Worm (Caenorhabditis elegans) whole organism, L2 larva: ENCODE results near the gene BE0003N10.6.

Experiments
- ZK546.5 ChIP-seq: sonication (generic microtip); optimal IDR thresholded peaks from 2 replicates; lab custom pipeline; 2017; ENCODE audit warnings: missing biosample characterization, missing genetic modification characterization
- blmp-1 ChIP-seq: sonication (generic microtip); optimal IDR thresholded peaks from 2 replicates; lab custom pipeline; 2017; ENCODE audit warnings: missing genetic modification characterization, mild to moderate bottlenecking, missing compliant biosample characterization, antibody characterized with exemption, moderate library complexity; ENCODE audit not compliant: insufficient read depth
- ceh-16 ChIP-seq: fragments of 150-350 bp; optimal IDR thresholded peaks from 2 replicates; lab custom pipeline; 2014; ENCODE audit warnings: missing biosample characterization, missing genetic modification characterization
- elt-3 ChIP-seq: sonication (generic microtip); optimal IDR thresholded peaks from 2 replicates; lab custom pipeline; 2017; ENCODE audit warnings: missing biosample characterization, missing genetic modification characterization
- lin-13 ChIP-seq: fragments of 150-350 bp; optimal IDR thresholded peaks from 2 replicates; lab custom pipeline; 2014; ENCODE audit warnings: missing biosample characterization, missing genetic modification reagents, missing genetic modification characterization
- lin-39 ChIP-seq: fragments of 150-350 bp; optimal IDR thresholded peaks from 2 replicates; lab custom pipeline; 2014; ENCODE audit warnings: missing biosample characterization, missing genetic modification reagents, missing genetic modification characterization
- lsy-2 ChIP-seq, 2 experiments: fragments of 150-350 bp in 1 of 2; sonication (generic microtip) in 1 of 2; optimal IDR thresholded peaks; 2 replicates each; lab custom pipeline; 2014 to 2017; ENCODE audit warnings: missing biosample characterization in 2 of 2, missing genetic modification characterization in 2 of 2
- nhr-10 ChIP-seq: sonication (generic microtip); optimal IDR thresholded peaks from 2 replicates; lab custom pipeline; 2017; ENCODE audit warnings: missing biosample characterization, missing genetic modification characterization
- nhr-12 ChIP-seq: fragments of 150-350 bp; optimal IDR thresholded peaks from 2 replicates; lab custom pipeline; 2014; ENCODE audit warnings: missing biosample characterization, missing genetic modification characterization
- nhr-25 ChIP-seq: fragments of 150-350 bp; sonication (generic microtip); optimal IDR thresholded peaks from 3 replicates; lab custom pipeline; 2014; ENCODE audit warnings: missing biosample characterization, missing genetic modification characterization
- nhr-77 ChIP-seq: fragments of 150-350 bp; optimal IDR thresholded peaks from 2 replicates; lab custom pipeline; 2014; ENCODE audit warnings: missing biosample characterization, missing genetic modification characterization
- unc-62 ChIP-seq: fragments of 150-350 bp; optimal IDR thresholded peaks from 2 replicates; lab custom pipeline; 2014; ENCODE audit warnings: missing biosample characterization, missing genetic modification reagents, missing genetic modification characterization
- ztf-11 ChIP-seq: sonication (generic microtip); optimal IDR thresholded peaks from 2 replicates; lab custom pipeline; 2017; ENCODE audit warnings: missing biosample characterization, missing genetic modification characterization
- ztf-4 ChIP-seq: fragments of 150-350 bp; optimal IDR thresholded peaks from 2 replicates; lab custom pipeline; 2014; ENCODE audit warnings: missing biosample characterization, missing genetic modification characterization

DNA sequence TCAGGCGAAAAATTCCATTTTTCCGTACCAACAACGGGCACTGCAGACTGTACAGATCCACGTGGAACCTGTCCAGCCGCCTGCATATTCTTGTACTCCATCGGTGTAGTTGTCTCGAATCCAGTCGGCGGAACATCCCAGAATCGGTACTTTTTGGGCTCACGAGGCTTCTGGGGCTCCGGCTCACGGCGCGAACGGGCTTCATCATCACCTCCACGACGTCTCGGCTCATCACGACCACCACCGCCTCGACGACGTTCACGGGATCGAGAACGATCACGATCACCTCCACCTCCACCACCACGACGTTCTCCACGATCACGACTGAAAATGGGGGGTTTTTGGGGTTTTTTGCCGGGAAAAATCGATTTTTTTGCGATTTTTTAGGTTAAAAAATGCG is 14.3 kb upstream of the BE0003N10.6 start:
- no peak for TF ChIP-seq nhr-12 (tag; lab: Kevin White, UChicago)
- TF ChIP-seq lin-13 (GFP tag; lab: Kevin White, UChicago): no peak
- TF ChIP-seq ZK546.5: no peak
- no peak for TF ChIP-seq nhr-77 (tag; lab: Kevin White, UChicago)
- no peak for TF ChIP-seq lin-39
- TF ChIP-seq lsy-2 (tag; optimal IDR thresholded peaks at IDR 0.05; lab: Kevin White, UChicago): no peak
- no peak for TF ChIP-seq ztf-11 (tag; lab: Kevin White, UChicago)
- TF ChIP-seq nhr-10: no peak
- TF ChIP-seq blmp-1: no peak
- no peak for TF ChIP-seq ztf-4 (tag; lab: Kevin White, UChicago)
- no peak for TF ChIP-seq ceh-16 (tag; lab: Kevin White, UChicago)
- no peak for TF ChIP-seq unc-62 (GFP tag; lab: Kevin White, UChicago)
- no peak for TF ChIP-seq elt-3 (tag; lab: Kevin White, UChicago)
- TF ChIP-seq nhr-25 (tag; lab: Kevin White, UChicago): no peak
